ENCODE assay signal across 1 fruit fly cellular context in genomic region chr2L:7420305-7421287, dm6.
TF ChIP-seq lines count a peak whose summit lies in the region.

No protein-coding gene starts in this region.

TF ChIP-seq in whole organism, embryonic, 481 proteins besides CTCF, POLR2A, EP300 and RAD21 (continued from another document and continues in another):
- no peak for TF ChIP-seq CG14860 (GFP tag; IDR thresholded peaks at IDR 0.05; lab: Robert Waterston, UW; ENCODE audit: partially characterized antibody)
- peak; percentile 34 for TF ChIP-seq ab (GFP tag; optimal IDR thresholded peaks at IDR 0.05; lab: Kevin White, UChicago)
- TF ChIP-seq eyg (GFP tag; optimal IDR thresholded peaks at IDR 0.05; lab: Kevin White, UChicago): no peak
- no peak for TF ChIP-seq Dip2 (GFP tag; IDR thresholded peaks at IDR 0.05; lab: Robert Waterston, UW)
- TF ChIP-seq D19B (GFP tag; optimal IDR thresholded peaks at IDR 0.05; lab: Kevin White, UChicago): peak; percentile 54
- no peak for TF ChIP-seq gcm (GFP tag; optimal IDR thresholded peaks at IDR 0.05; lab: Kevin White, UChicago)
- peak; percentile 83 for TF ChIP-seq Meics (GFP tag; optimal IDR thresholded peaks at IDR 0.05; lab: Kevin White, UChicago)
- TF ChIP-seq Six4 (GFP tag; optimal IDR thresholded peaks at IDR 0.05; lab: Kevin White, UChicago): peak; percentile 41
- TF ChIP-seq ase (GFP tag; IDR thresholded peaks at IDR 0.05; lab: Robert Waterston, UW): 0 out of 3 replicates have a peak, but pooled peaks have one; percentile 13
- no peak for TF ChIP-seq CG11093 (GFP tag; IDR thresholded peaks at IDR 0.05; lab: Robert Waterston, UW)
- peak; percentile 48 for TF ChIP-seq Dip3 (GFP tag; optimal IDR thresholded peaks at IDR 0.05; lab: Kevin White, UChicago)
- TF ChIP-seq stc (GFP tag; IDR thresholded peaks at IDR 0.05; lab: Robert Waterston, UW): no peak
- TF ChIP-seq Gsc (GFP tag; IDR thresholded peaks at IDR 0.05; lab: Robert Waterston, UW): peak; percentile 33; the same call in 1 of the 2 replicates
- peak; percentile 62 for TF ChIP-seq org-1 (GFP tag; optimal IDR thresholded peaks at IDR 0.05; lab: Kevin White, UChicago)
- no peak for TF ChIP-seq NC2α (GFP tag; optimal IDR thresholded peaks at IDR 0.05; lab: Kevin White, UChicago)
- no peak for TF ChIP-seq CG17802 (tag; optimal IDR thresholded peaks at IDR 0.05; lab: Kevin White, UChicago)
- no peak for TF ChIP-seq CG2129 (GFP tag; IDR thresholded peaks at IDR 0.05; lab: Robert Waterston, UW; ENCODE audit: partially characterized antibody)
- TF ChIP-seq sens-2 (GFP tag; IDR thresholded peaks at IDR 0.05; lab: Robert Waterston, UW): no peak
- TF ChIP-seq gcm2 (GFP tag; optimal IDR thresholded peaks at IDR 0.05; lab: Kevin White, UChicago): peak; percentile 14
- TF ChIP-seq chif (GFP tag; optimal IDR thresholded peaks at IDR 0.05; lab: Kevin White, UChicago): peak; percentile 28 to 37
- no peak for TF ChIP-seq Opbp (GFP tag; IDR thresholded peaks at IDR 0.05; lab: Robert Waterston, UW; ENCODE audit: partially characterized antibody)
- TF ChIP-seq gce (GFP tag; IDR thresholded peaks at IDR 0.05; lab: Robert Waterston, UW): no peak
- TF ChIP-seq tup (GFP tag; optimal IDR thresholded peaks at IDR 0.05; lab: Kevin White, UChicago): peak; percentile 37
- no peak for TF ChIP-seq en (GFP tag; optimal IDR thresholded peaks at IDR 0.05; lab: Kevin White, UChicago)
- peak in 1 of 2 experiments; percentile 24 for TF ChIP-seq crp (GFP tag; optimal IDR thresholded peaks at IDR 0.05; lab: Kevin White, UChicago)
- TF ChIP-seq CG10431 (GFP tag; optimal IDR thresholded peaks at IDR 0.05; lab: Kevin White, UChicago): no peak
- peak; percentile 57 for TF ChIP-seq ATbp (GFP tag; optimal IDR thresholded peaks at IDR 0.05; lab: Kevin White, UChicago)
- no peak for TF ChIP-seq Max (GFP tag; optimal IDR thresholded peaks at IDR 0.05; lab: Kevin White, UChicago)
- no peak for TF ChIP-seq CG4707 (GFP tag; optimal IDR thresholded peaks at IDR 0.05; lab: Kevin White, UChicago)
- peak; percentile 12 for TF ChIP-seq CG3995 (GFP tag; optimal IDR thresholded peaks at IDR 0.05; lab: Kevin White, UChicago)
- TF ChIP-seq ato (GFP tag; IDR thresholded peaks at IDR 0.05; lab: Robert Waterston, UW; ENCODE audit: partially characterized antibody): no peak
- TF ChIP-seq Chrac-16 (GFP tag; optimal IDR thresholded peaks at IDR 0.05; lab: Kevin White, UChicago): peak; percentile 63
- TF ChIP-seq YL-1 (GFP tag; optimal IDR thresholded peaks at IDR 0.05; lab: Kevin White, UChicago): no peak
- TF ChIP-seq pb (GFP tag; optimal IDR thresholded peaks at IDR 0.05; lab: Kevin White, UChicago): peak; percentile 28
- TF ChIP-seq ac (GFP tag; optimal IDR thresholded peaks at IDR 0.05; lab: Kevin White, UChicago): no peak
- peak; percentile 20 to 48 for TF ChIP-seq Hr51 (GFP tag; optimal IDR thresholded peaks at IDR 0.05; lab: Kevin White, UChicago)
- TF ChIP-seq ap (GFP tag; IDR thresholded peaks at IDR 0.05; lab: Robert Waterston, UW): no peak
- TF ChIP-seq CG11085 (GFP tag; IDR thresholded peaks at IDR 0.05; lab: Robert Waterston, UW): peak; percentile 48; the same call in 1 of the 2 replicates
- peak; percentile 52; the same call in 2 of the 3 replicates for TF ChIP-seq CG34422 (GFP tag; IDR thresholded peaks at IDR 0.05; lab: Robert Waterston, UW)
- no peak for TF ChIP-seq kay (GFP tag; optimal IDR thresholded peaks at IDR 0.05; lab: Kevin White, UChicago)
- TF ChIP-seq sisA (GFP tag; IDR thresholded peaks at IDR 0.05; lab: Robert Waterston, UW): peak; percentile 75
- TF ChIP-seq CG11560 (tag; IDR thresholded peaks at IDR 0.05; lab: Robert Waterston, UW): peak; percentile 43; the same call in 1 of the 3 replicates
- no peak for TF ChIP-seq CG18764 (GFP tag; optimal IDR thresholded peaks at IDR 0.05; lab: Kevin White, UChicago)
- peak; percentile 39 for TF ChIP-seq Camta (GFP tag; optimal IDR thresholded peaks at IDR 0.05; lab: Kevin White, UChicago)
- peak; percentile 49 for TF ChIP-seq HHEX (GFP tag; optimal IDR thresholded peaks at IDR 0.05; lab: Kevin White, UChicago)
- peak; percentile 52 for TF ChIP-seq CG6689 (GFP tag; IDR thresholded peaks at IDR 0.05; lab: Robert Waterston, UW)
- TF ChIP-seq eve (GFP tag; optimal IDR thresholded peaks at IDR 0.05; lab: Kevin White, UChicago): peak in 1 of 2 experiments; percentile 7
- TF ChIP-seq psq (GFP tag; optimal IDR thresholded peaks at IDR 0.05; lab: Kevin White, UChicago): no peak
- peak; percentile 50 for TF ChIP-seq NK7.1 (GFP tag; optimal IDR thresholded peaks at IDR 0.05; lab: Kevin White, UChicago)
- peak; percentile 18 for TF ChIP-seq Sry-δ (GFP tag; optimal IDR thresholded peaks at IDR 0.05; lab: Kevin White, UChicago)
- peak; percentile 9 for TF ChIP-seq Abd-B (GFP tag; optimal IDR thresholded peaks at IDR 0.05; lab: Kevin White, UChicago)
- peak; percentile 27 for TF ChIP-seq Sox102F (GFP tag; optimal IDR thresholded peaks at IDR 0.05; lab: Kevin White, UChicago)
- TF ChIP-seq CG34376 (GFP tag; optimal IDR thresholded peaks at IDR 0.05; lab: Kevin White, UChicago): no peak
- TF ChIP-seq hth (optimal IDR thresholded peaks at IDR 0.05; lab: Kevin White, UChicago): no peak
- no peak for TF ChIP-seq run (tag; optimal IDR thresholded peaks at IDR 0.05; lab: Kevin White, UChicago)
- no peak for TF ChIP-seq kah (GFP tag; optimal IDR thresholded peaks at IDR 0.05; lab: Kevin White, UChicago)
- TF ChIP-seq lab (GFP tag; optimal IDR thresholded peaks at IDR 0.05; lab: Kevin White, UChicago): peak; percentile 87
- TF ChIP-seq CG9876 (GFP tag; optimal IDR thresholded peaks at IDR 0.05; lab: Kevin White, UChicago): peak; percentile 77
- TF ChIP-seq lmd (GFP tag; IDR thresholded peaks at IDR 0.05; lab: Robert Waterston, UW): peak; percentile 75
- no peak for TF ChIP-seq CG1233 (GFP tag; optimal IDR thresholded peaks at IDR 0.05; lab: Kevin White, UChicago)
- TF ChIP-seq fd64A (GFP tag; optimal IDR thresholded peaks at IDR 0.05; lab: Kevin White, UChicago): no peak
- TF ChIP-seq CG10543 (GFP tag; optimal IDR thresholded peaks at IDR 0.05; lab: Kevin White, UChicago): no peak
- no peak for TF ChIP-seq Neu2 (GFP tag; optimal IDR thresholded peaks at IDR 0.05; lab: Kevin White, UChicago; ENCODE audit: borderline replicate concordance)
- TF ChIP-seq CG13123 (GFP tag; optimal IDR thresholded peaks at IDR 0.05; lab: Kevin White, UChicago): no peak
- TF ChIP-seq CG2889 (GFP tag; IDR thresholded peaks at IDR 0.05; lab: Robert Waterston, UW): peak; percentile 59; the same call in 1 of the 3 replicates
- no peak for TF ChIP-seq CG7987 (GFP tag; optimal IDR thresholded peaks at IDR 0.05; lab: Kevin White, UChicago)
- peak; percentile 40 for TF ChIP-seq Ravus (GFP tag; IDR thresholded peaks at IDR 0.05; lab: Robert Waterston, UW)
- no peak; the same call in 2 of the 3 replicates for TF ChIP-seq B-H1 (GFP tag; IDR thresholded peaks at IDR 0.05; lab: Robert Waterston, UW)
- TF ChIP-seq Dfd (GFP tag; optimal IDR thresholded peaks at IDR 0.05; lab: Kevin White, UChicago): no peak
- TF ChIP-seq tgo (GFP tag; IDR thresholded peaks at IDR 0.05; lab: Robert Waterston, UW): peak; percentile 63
- no peak for TF ChIP-seq tap (tag; optimal IDR thresholded peaks at IDR 0.05; lab: Kevin White, UChicago)
- peak; percentile 13 to 38 for TF ChIP-seq Trl (optimal IDR thresholded peaks at IDR 0.05; lab: Kevin White, UChicago)
- TF ChIP-seq Trl (GFP tag; optimal IDR thresholded peaks at IDR 0.05; lab: Kevin White, UChicago): no peak
- no peak for TF ChIP-seq hbn (GFP tag; IDR thresholded peaks at IDR 0.05; lab: Robert Waterston, UW; ENCODE audit: partially characterized antibody)
- TF ChIP-seq CG7271 (tag; optimal IDR thresholded peaks at IDR 0.05; lab: Kevin White, UChicago): no peak
- no peak for TF ChIP-seq z (GFP tag; IDR thresholded peaks at IDR 0.05; lab: Robert Waterston, UW)
- no peak for TF ChIP-seq amos (GFP tag; IDR thresholded peaks at IDR 0.05; lab: Robert Waterston, UW; ENCODE audit: partially characterized antibody)
- TF ChIP-seq caup (GFP tag; optimal IDR thresholded peaks at IDR 0.05; lab: Kevin White, UChicago; ENCODE audit: severe bottlenecking): peak; percentile 71
- peak; percentile 52 for TF ChIP-seq bcd (GFP tag; optimal IDR thresholded peaks at IDR 0.05; lab: Kevin White, UChicago)
- no peak for TF ChIP-seq Lhr (GFP tag; optimal IDR thresholded peaks at IDR 0.05; lab: Kevin White, UChicago)
- TF ChIP-seq CG4854 (GFP tag; optimal IDR thresholded peaks at IDR 0.05; lab: Kevin White, UChicago): no peak
- TF ChIP-seq CG7556 (GFP tag; optimal IDR thresholded peaks at IDR 0.05; lab: Kevin White, UChicago): peak; percentile 78
- peak; percentile 1 for TF ChIP-seq exex (tag; optimal IDR thresholded peaks at IDR 0.05; lab: Kevin White, UChicago)
- TF ChIP-seq zfh2 (GFP tag; optimal IDR thresholded peaks at IDR 0.05; lab: Kevin White, UChicago): peak; percentile 82
- TF ChIP-seq Stat92E (GFP tag; optimal IDR thresholded peaks at IDR 0.05; lab: Kevin White, UChicago): no peak
- no peak for TF ChIP-seq Dref (GFP tag; IDR thresholded peaks at IDR 0.05; lab: Robert Waterston, UW)
- peak; percentile 64 for TF ChIP-seq ems (GFP tag; optimal IDR thresholded peaks at IDR 0.05; lab: Kevin White, UChicago)
- TF ChIP-seq chm (GFP tag; IDR thresholded peaks at IDR 0.05; lab: Robert Waterston, UW): peak; percentile 81
- no peak for TF ChIP-seq mld (GFP tag; IDR thresholded peaks at IDR 0.05; lab: Robert Waterston, UW; ENCODE audit: partially characterized antibody)
- no peak for TF ChIP-seq CG12104 (GFP tag; optimal IDR thresholded peaks at IDR 0.05; lab: Kevin White, UChicago)
- TF ChIP-seq CG11504 (tag; optimal IDR thresholded peaks at IDR 0.05; lab: Kevin White, UChicago): peak; percentile 60
- TF ChIP-seq CG12219 (GFP tag; optimal IDR thresholded peaks at IDR 0.05; lab: Kevin White, UChicago): peak; percentile 30
- peak; percentile 68 for TF ChIP-seq sob (GFP tag; IDR thresholded peaks at IDR 0.05; lab: Robert Waterston, UW)
- no peak for TF ChIP-seq ham (GFP tag; IDR thresholded peaks at IDR 0.05; lab: Robert Waterston, UW)
- peak; percentile 69 for TF ChIP-seq Ptx1 (GFP tag; IDR thresholded peaks at IDR 0.05; lab: Robert Waterston, UW)
- TF ChIP-seq Sox100B (GFP tag; optimal IDR thresholded peaks at IDR 0.05; lab: Kevin White, UChicago): no peak
- no peak for TF ChIP-seq CG31365 (tag; optimal IDR thresholded peaks at IDR 0.05; lab: Kevin White, UChicago)
- TF ChIP-seq CG6272 (GFP tag; IDR thresholded peaks at IDR 0.05; lab: Robert Waterston, UW): peak; percentile 67
- no peak for TF ChIP-seq peb (GFP tag; IDR thresholded peaks at IDR 0.05; lab: Robert Waterston, UW)
- TF ChIP-seq gem (tag; optimal IDR thresholded peaks at IDR 0.05; lab: Kevin White, UChicago): peak; percentile 74
- peak; percentile 2 for TF ChIP-seq pum (GFP tag; optimal IDR thresholded peaks at IDR 0.05; lab: Kevin White, UChicago)
- TF ChIP-seq salm (tag; optimal IDR thresholded peaks at IDR 0.05; lab: Kevin White, UChicago): no peak
- peak; percentile 94 for TF ChIP-seq Med (GFP tag; lab: Kevin White, UChicago)
- no peak for TF ChIP-seq Jarid2 (GFP tag; optimal IDR thresholded peaks at IDR 0.05; lab: Kevin White, UChicago)
- peak; percentile 81 for TF ChIP-seq HLH54F (GFP tag; optimal IDR thresholded peaks at IDR 0.05; lab: Kevin White, UChicago)
- TF ChIP-seq CG6683 (GFP tag; optimal IDR thresholded peaks at IDR 0.05; lab: Kevin White, UChicago): peak; percentile 29
- peak; percentile 92 for TF ChIP-seq slbo (GFP tag; IDR thresholded peaks at IDR 0.05; lab: Robert Waterston, UW)
- peak; percentile 37 for TF ChIP-seq tio (GFP tag; optimal IDR thresholded peaks at IDR 0.05; lab: Kevin White, UChicago)
- TF ChIP-seq CG11696 (GFP tag; IDR thresholded peaks at IDR 0.05; lab: Robert Waterston, UW): no peak
- TF ChIP-seq Kr (GFP tag; optimal IDR thresholded peaks at IDR 0.05; lab: Kevin White, UChicago): no peak
- TF ChIP-seq CG10979 (tag; optimal IDR thresholded peaks at IDR 0.05; lab: Kevin White, UChicago): peak; percentile 44
- TF ChIP-seq nmo (GFP tag; optimal IDR thresholded peaks at IDR 0.05; lab: Kevin White, UChicago): peak; percentile 16
- TF ChIP-seq ken (GFP tag; IDR thresholded peaks at IDR 0.05; lab: Robert Waterston, UW): peak; percentile 30; the same call in 1 of the 3 replicates
- peak; percentile 50 for TF ChIP-seq CG9817 (tag; optimal IDR thresholded peaks at IDR 0.05; lab: Kevin White, UChicago)
- TF ChIP-seq CG15073 (GFP tag; optimal IDR thresholded peaks at IDR 0.05; lab: Kevin White, UChicago): no peak
- TF ChIP-seq CG9609 (GFP tag; optimal IDR thresholded peaks at IDR 0.05; lab: Kevin White, UChicago): peak; percentile 76
- peak; percentile 72 for TF ChIP-seq wdn (GFP tag; IDR thresholded peaks at IDR 0.05; lab: Robert Waterston, UW)
- TF ChIP-seq CG15601 (tag; optimal IDR thresholded peaks at IDR 0.05; lab: Kevin White, UChicago): no peak
- peak; percentile 39 for TF ChIP-seq repo (GFP tag; optimal IDR thresholded peaks at IDR 0.05; lab: Kevin White, UChicago)
- TF ChIP-seq HmgD (GFP tag; optimal IDR thresholded peaks at IDR 0.05; lab: Kevin White, UChicago): no peak
- TF ChIP-seq zfh1 (GFP tag; IDR thresholded peaks at IDR 0.05; lab: Robert Waterston, UW): peak; percentile 60; the same call in 2 of the 3 replicates
- TF ChIP-seq Deaf1 (tag; optimal IDR thresholded peaks at IDR 0.05; lab: Kevin White, UChicago): no peak
- TF ChIP-seq mirr (GFP tag; optimal IDR thresholded peaks at IDR 0.05; lab: Kevin White, UChicago): no peak
- TF ChIP-seq cas (GFP tag; IDR thresholded peaks at IDR 0.05; lab: Robert Waterston, UW): no peak
- peak; percentile 63; the same call in 1 of the 2 replicates for TF ChIP-seq CG16779 (GFP tag; IDR thresholded peaks at IDR 0.05; lab: Robert Waterston, UW)
- no peak for TF ChIP-seq sna (GFP tag; IDR thresholded peaks at IDR 0.05; lab: Robert Waterston, UW; ENCODE audit: partially characterized antibody)
- TF ChIP-seq dati (GFP tag; IDR thresholded peaks at IDR 0.05; lab: Robert Waterston, UW): peak; percentile 44; the same call in 1 of the 2 replicates
- TF ChIP-seq rib (GFP tag; IDR thresholded peaks at IDR 0.05; lab: Robert Waterston, UW): peak; percentile 79
- peak; percentile 15 for TF ChIP-seq bab2 (GFP tag; optimal IDR thresholded peaks at IDR 0.05; lab: Kevin White, UChicago)
- peak; percentile 47 for TF ChIP-seq CG18262 (tag; optimal IDR thresholded peaks at IDR 0.05; lab: Kevin White, UChicago)
- no peak for TF ChIP-seq CG12236 (GFP tag; optimal IDR thresholded peaks at IDR 0.05; lab: Kevin White, UChicago)
- TF ChIP-seq Aef1 (GFP tag; IDR thresholded peaks at IDR 0.05; lab: Robert Waterston, UW): peak; percentile 54; the same call in 2 of the 3 replicates
- TF ChIP-seq sim (GFP tag; IDR thresholded peaks at IDR 0.05; lab: Robert Waterston, UW): no peak
